Fruit fly (Drosophila melanogaster) whole organism, embryonic: ENCODE measurements around the gene CG45061.
A peak's percentile ranks its signal among the peaks of the same experiment; 100 is the strongest.

Experiments used
- Aef1 ChIP-seq: fragments of 200-800 bp; sonication (Bioruptor generic); IDR thresholded peaks from 3 replicates; pipeline ENCODE4 v1.3.6; 2022; ENCODE audit warnings: missing biosample characterization, missing genetic modification characterization
- Atf6 ChIP-seq: fragments of 200-800 bp; sonication (Bioruptor generic); IDR thresholded peaks from 2 replicates; pipeline ENCODE4 v1.3.6; 2022; ENCODE audit warnings: missing biosample characterization, missing genetic modification characterization
- Bdp1 ChIP-seq: fragments of 200-800 bp; sonication (Bioruptor generic); optimal IDR thresholded peaks from 3 replicates; lab custom pipeline; 2016; ENCODE audit warnings: missing biosample characterization, missing genetic modification characterization
- BtbVII ChIP-seq: fragments of 200-800 bp; sonication (Bioruptor generic); optimal IDR thresholded peaks from 3 replicates; lab custom pipeline; 2017; ENCODE audit warnings: missing biosample characterization, mild to moderate bottlenecking, missing genetic modification characterization
- CG10321 ChIP-seq: fragments of 200-800 bp; sonication (Bioruptor generic); IDR thresholded peaks from 2 replicates; pipeline ENCODE4 v1.3.6; 2022; ENCODE audit warnings: missing biosample characterization, missing genetic modification characterization
- CG10366 ChIP-seq: fragments of 200-800 bp; sonication (Bioruptor generic); IDR thresholded peaks from 2 replicates; pipeline ENCODE4 v1.3.6; 2022; ENCODE audit warnings: missing biosample characterization, missing genetic modification characterization
- CG11456 ChIP-seq: fragments of 200-800 bp; sonication (Bioruptor generic); IDR thresholded peaks from 3 replicates; pipeline ENCODE4 v1.3.6; 2022; ENCODE audit warnings: missing biosample characterization, missing genetic modification characterization
- CG11504 ChIP-seq: fragments of 200-800 bp; sonication (Bioruptor generic); optimal IDR thresholded peaks from 3 replicates; lab custom pipeline; 2019; ENCODE audit warnings: missing biosample characterization, mild to moderate bottlenecking, missing genetic modification characterization, moderate library complexity
- CG14965 ChIP-seq: fragments of 200-800 bp; sonication (Bioruptor generic); optimal IDR thresholded peaks from 2 replicates; lab custom pipeline; 2016; ENCODE audit warnings: missing biosample characterization, missing genetic modification characterization, borderline replicate concordance
- CG15073 ChIP-seq: fragments of 200-800 bp; sonication (Bioruptor generic); optimal IDR thresholded peaks from 2 replicates; lab custom pipeline; 2016; ENCODE audit warnings: missing biosample characterization, missing genetic modification characterization
- CG2875 ChIP-seq: fragments of 200-800 bp; sonication (Bioruptor generic); optimal IDR thresholded peaks from 2 replicates; lab custom pipeline; 2017; ENCODE audit warnings: missing biosample characterization, mild to moderate bottlenecking, missing genetic modification characterization, missing genetic modification reagents
- CG30020 ChIP-seq: fragments of 200-800 bp; optimal IDR thresholded peaks from 2 replicates; lab custom pipeline; 2019; ENCODE audit warnings: missing biosample characterization, mild to moderate bottlenecking, missing genetic modification characterization, moderate library complexity
- CG3065 ChIP-seq: fragments of 200-800 bp; sonication (Bioruptor generic); optimal IDR thresholded peaks from 2 replicates; lab custom pipeline; 2016; ENCODE audit warnings: missing biosample characterization, missing genetic modification characterization
- CG32532 ChIP-seq: fragments of 200-800 bp; sonication (Bioruptor generic); IDR thresholded peaks from 2 replicates; pipeline ENCODE4 v1.3.6; 2022; ENCODE audit warnings: missing biosample characterization, missing genetic modification characterization
- CG4282 ChIP-seq: fragments of 200-800 bp; sonication (Bioruptor generic); optimal IDR thresholded peaks from 2 replicates; lab custom pipeline; 2016; ENCODE audit warnings: missing biosample characterization, missing genetic modification characterization
- CG4404 ChIP-seq: fragments of 200-800 bp; sonication (Bioruptor generic); IDR thresholded peaks from 2 replicates; pipeline ENCODE4 v1.3.6; 2022; ENCODE audit warnings: missing biosample characterization, missing genetic modification characterization
- CG6689 ChIP-seq: fragments of 200-800 bp; sonication (Bioruptor generic); IDR thresholded peaks from 2 replicates; pipeline ENCODE4 v1.3.6; 2022; ENCODE audit warnings: missing biosample characterization, missing genetic modification characterization
- CG8290 ChIP-seq, 3 experiments: fragments of 200-800 bp; sonication (Bioruptor generic); optimal IDR thresholded peaks; 2 replicates each; lab custom pipeline; 2016 to 2019; ENCODE audit warnings: missing biosample characterization in 3 of 3, missing genetic modification characterization in 3 of 3, mild to moderate bottlenecking in 2 of 3, moderate library complexity in 1 of 3
- CG8924 ChIP-seq: fragments of 200-800 bp; optimal IDR thresholded peaks from 3 replicates; lab custom pipeline; 2019; ENCODE audit warnings: missing biosample characterization, mild to moderate bottlenecking, missing genetic modification characterization, moderate library complexity
- CG9215 ChIP-seq: fragments of 200-800 bp; sonication (Bioruptor generic); IDR thresholded peaks from 2 replicates; pipeline ENCODE4 v1.3.6; 2022; ENCODE audit warnings: missing biosample characterization, missing genetic modification characterization
- D ChIP-seq, 2 experiments: fragments of 200-800 bp in 1 of 2; fragments of >200 bp in 1 of 2; sonication (Bioruptor generic) in 1 of 2; optimal IDR thresholded peaks; 2 replicates in 1 of 2; 3 replicates in 1 of 2; lab custom pipeline; 2017; ENCODE audit warnings: mild to moderate bottlenecking in 1 of 2, missing biosample characterization in 1 of 2, missing genetic modification characterization in 1 of 2, missing genetic modification reagents in 1 of 2
- Dad ChIP-seq: fragments of 200-800 bp; sonication (Bioruptor generic); optimal IDR thresholded peaks from 3 replicates; lab custom pipeline; 2016; ENCODE audit warnings: missing biosample characterization, missing genetic modification characterization
- Dref ChIP-seq: fragments of 200-800 bp; sonication (Bioruptor generic); IDR thresholded peaks from 2 replicates; pipeline ENCODE4 v1.3.6; 2022; ENCODE audit warnings: missing biosample characterization, missing genetic modification characterization
- Ets65A ChIP-seq: fragments of 200-800 bp; sonication (Bioruptor generic); peaks from one replicate; lab custom pipeline; 2016; ENCODE audit warnings: missing biosample characterization, missing genetic modification characterization
- GATAe ChIP-seq: fragments of 200-800 bp; sonication (Bioruptor generic); conservative IDR thresholded peaks from 2 replicates; pipeline ENCODE4 v1.3.6; 2022; ENCODE audit warnings: missing biosample characterization, missing genetic modification characterization
- H2.0 ChIP-seq: fragments of 200-800 bp; sonication (Bioruptor generic); IDR thresholded peaks from 2 replicates; pipeline ENCODE4 v1.3.6; 2022; ENCODE audit warnings: missing biosample characterization, missing genetic modification characterization
- HHEX ChIP-seq: fragments of 200-800 bp; sonication (Bioruptor generic); optimal IDR thresholded peaks from 3 replicates; lab custom pipeline; 2017; ENCODE audit warnings: missing biosample characterization, mild to moderate bottlenecking, missing genetic modification characterization, missing genetic modification reagents
- HLH54F ChIP-seq: fragments of 200-800 bp; sonication (Bioruptor generic); optimal IDR thresholded peaks from 3 replicates; lab custom pipeline; 2016; ENCODE audit warnings: missing biosample characterization, missing genetic modification characterization
- Hr51 ChIP-seq, 2 experiments: fragments of 200-800 bp; sonication (Bioruptor generic); optimal IDR thresholded peaks; 2 replicates in 1 of 2; 3 replicates in 1 of 2; lab custom pipeline; 2016 to 2018; ENCODE audit warnings: missing biosample characterization in 2 of 2, missing genetic modification characterization in 2 of 2, mild to moderate bottlenecking in 1 of 2, moderate library complexity in 1 of 2
- Med ChIP-seq: fragments of 200-800 bp; sonication (Bioruptor generic); peaks from one replicate; lab custom pipeline; 2016; ENCODE audit warnings: missing biosample characterization, missing genetic modification characterization, mild to moderate bottlenecking, inconsistent platforms, moderate library complexity
- Rx ChIP-seq: fragments of 200-800 bp; sonication (Bioruptor generic); IDR thresholded peaks from 2 replicates; pipeline ENCODE4 v1.3.6; 2022; ENCODE audit warnings: missing biosample characterization, missing genetic modification characterization
- Sox102F ChIP-seq: fragments of 200-800 bp; sonication (Bioruptor generic); optimal IDR thresholded peaks from 2 replicates; lab custom pipeline; 2018; ENCODE audit warnings: missing biosample characterization, mild to moderate bottlenecking, missing genetic modification characterization, moderate library complexity
- Sry-β ChIP-seq: fragments of 200-800 bp; sonication (Bioruptor generic); optimal IDR thresholded peaks from 2 replicates; lab custom pipeline; 2018; ENCODE audit warnings: missing biosample characterization, mild to moderate bottlenecking, missing genetic modification characterization, moderate library complexity
- Vsx1 ChIP-seq: fragments of 200-800 bp; sonication (Bioruptor generic); optimal IDR thresholded peaks from 2 replicates; lab custom pipeline; 2017; ENCODE audit warnings: missing biosample characterization, mild to moderate bottlenecking, missing genetic modification characterization, missing genetic modification reagents
- Xbp1 ChIP-seq: fragments of 200-800 bp; sonication (Bioruptor generic); optimal IDR thresholded peaks from 3 replicates; lab custom pipeline; 2016; ENCODE audit warnings: missing biosample characterization, mild to moderate bottlenecking, missing genetic modification characterization
- chm ChIP-seq: fragments of 200-800 bp; sonication (Bioruptor generic); IDR thresholded peaks from 2 replicates; pipeline ENCODE4 v1.3.6; 2022; ENCODE audit warnings: missing biosample characterization, missing genetic modification characterization
- ci ChIP-seq: fragments of 200-800 bp; sonication (Bioruptor generic); IDR thresholded peaks from 3 replicates; pipeline ENCODE4 v1.3.6; 2022; ENCODE audit warnings: missing biosample characterization, missing genetic modification characterization
- crp ChIP-seq, 2 experiments: fragments of 200-800 bp; sonication (Bioruptor generic); optimal IDR thresholded peaks; 2 replicates in 1 of 2; 3 replicates in 1 of 2; lab custom pipeline; 2017; ENCODE audit warnings: missing biosample characterization in 2 of 2, missing genetic modification characterization in 2 of 2, mild to moderate bottlenecking in 1 of 2, moderate library complexity in 1 of 2
- dan ChIP-seq: fragments of 200-800 bp; sonication (Bioruptor generic); IDR thresholded peaks from 2 replicates; pipeline ENCODE4 v1.3.6; 2022; ENCODE audit warnings: missing biosample characterization, missing genetic modification characterization
- ems ChIP-seq: fragments of 200-800 bp; sonication (Bioruptor generic); optimal IDR thresholded peaks from 3 replicates; lab custom pipeline; 2016; ENCODE audit warnings: missing biosample characterization, missing genetic modification characterization
- eve ChIP-seq, 2 experiments: fragments of >200 bp; optimal IDR thresholded peaks; 2 replicates each; lab custom pipeline; 2017; ENCODE audit warnings: missing biosample characterization in 2 of 2, missing genetic modification characterization in 2 of 2
- fd102C ChIP-seq: fragments of 200-800 bp; sonication (Bioruptor generic); optimal IDR thresholded peaks from 2 replicates; lab custom pipeline; 2018; ENCODE audit warnings: missing biosample characterization, mild to moderate bottlenecking, missing genetic modification characterization, moderate library complexity
- pita ChIP-seq: fragments of 200-800 bp; sonication (Bioruptor generic); optimal IDR thresholded peaks from 2 replicates; lab custom pipeline; 2017; ENCODE audit warnings: missing biosample characterization, mild to moderate bottlenecking, missing genetic modification characterization
- sc ChIP-seq, 3 experiments: fragments of >200 bp in 2 of 3; fragments of 200-800 bp in 1 of 3; sonication (Bioruptor generic) in 1 of 3; optimal IDR thresholded peaks; 2 replicates in 2 of 3; 3 replicates in 1 of 3; lab custom pipeline; 2017; ENCODE audit warnings: mild to moderate bottlenecking in 1 of 3, missing biosample characterization in 1 of 3, missing genetic modification characterization in 1 of 3, missing genetic modification reagents in 1 of 3
- seq ChIP-seq: fragments of 200-800 bp; sonication (Bioruptor generic); IDR thresholded peaks from 2 replicates; pipeline ENCODE4 v1.3.6; 2022; ENCODE audit warnings: missing biosample characterization, missing genetic modification characterization
- sqz ChIP-seq: fragments of 200-800 bp; sonication (Bioruptor generic); optimal IDR thresholded peaks from 3 replicates; lab custom pipeline; 2018; ENCODE audit warnings: missing biosample characterization, mild to moderate bottlenecking, missing genetic modification characterization
- sr ChIP-seq: fragments of 200-800 bp; sonication (Bioruptor generic); IDR thresholded peaks from 3 replicates; pipeline ENCODE4 v1.3.6; 2022; ENCODE audit warnings: missing biosample characterization, missing genetic modification characterization

Gene CG45061

DNA sequence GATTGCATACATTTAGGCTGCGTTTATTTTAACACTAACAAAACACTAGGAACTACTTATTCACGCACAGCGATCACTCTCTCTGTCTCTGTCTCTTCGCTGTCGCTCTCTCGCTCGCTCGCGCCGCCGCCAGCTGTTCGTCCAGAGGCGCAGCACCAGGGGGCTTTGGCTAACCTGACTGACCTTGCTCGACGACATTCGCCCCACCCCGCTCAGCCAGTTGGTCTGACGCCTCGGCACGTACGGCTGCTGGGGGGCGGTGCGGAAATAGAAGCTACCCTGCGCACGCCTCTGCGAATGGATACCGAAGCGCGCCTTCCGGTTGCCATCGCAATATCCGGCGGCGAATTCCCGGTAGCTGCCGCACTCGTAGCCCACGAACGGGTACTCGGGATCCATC lies 37.9 kb upstream of the CG45061 start (continued):
- TF ChIP-seq CG32532 (GFP tag; lab: Robert Waterston, UW) (peak; percentile 19; the same call in 1 of the 2 replicates), BtbVII (GFP tag; lab: Kevin White, UChicago) (no peak), Ets65A (GFP tag; lab: Kevin White, UChicago) (peak; percentile 90), CG11456 (GFP tag; lab: Robert Waterston, UW) (0 out of 3 replicates have a peak, but pooled peaks have one; percentile 49), seq (GFP tag; lab: Robert Waterston, UW) (0 out of 2 replicates have a peak, but pooled peaks have one; percentile 18), CG14965 (no peak), Med (GFP tag; lab: Kevin White, UChicago) (no peak), dan (GFP tag; lab: Robert Waterston, UW) (no peak), sr (GFP tag; lab: Robert Waterston, UW) (peak; percentile 21; the same call in 1 of the 3 replicates), CG6689 (GFP tag; lab: Robert Waterston, UW) (0 out of 2 replicates have a peak, but pooled peaks have one; percentile 19), ci (GFP tag; lab: Robert Waterston, UW) (peak; percentile 43; the same call in 1 of the 3 replicates), D (optimal IDR thresholded peaks at IDR 0.05; lab: Kevin White, UChicago) (no peak), D (GFP tag; optimal IDR thresholded peaks at IDR 0.05; lab: Kevin White, UChicago) (no peak), CG8924 (tag; lab: Kevin White, UChicago) (no peak), fd102C (GFP tag; lab: Kevin White, UChicago) (no peak), H2.0 (GFP tag; lab: Robert Waterston, UW) (peak; percentile 27; the same call in 1 of the 2 replicates), CG11504 (tag; lab: Kevin White, UChicago) (peak; percentile 20), ems (GFP tag; lab: Kevin White, UChicago) (no peak), Dref (GFP tag; lab: Robert Waterston, UW) (no peak), Rx (GFP tag; lab: Robert Waterston, UW) (0 out of 2 replicates have a peak, but pooled peaks have one; percentile 15), Atf6 (GFP tag; lab: Robert Waterston, UW) (no peak), CG8290 (GFP tag; optimal IDR thresholded peaks at IDR 0.05; lab: Kevin White, UChicago) (no peak), CG8290 (tag; optimal IDR thresholded peaks at IDR 0.05; lab: Kevin White, UChicago) (peak in 1 of 2 experiments; percentile 41)

DNA sequence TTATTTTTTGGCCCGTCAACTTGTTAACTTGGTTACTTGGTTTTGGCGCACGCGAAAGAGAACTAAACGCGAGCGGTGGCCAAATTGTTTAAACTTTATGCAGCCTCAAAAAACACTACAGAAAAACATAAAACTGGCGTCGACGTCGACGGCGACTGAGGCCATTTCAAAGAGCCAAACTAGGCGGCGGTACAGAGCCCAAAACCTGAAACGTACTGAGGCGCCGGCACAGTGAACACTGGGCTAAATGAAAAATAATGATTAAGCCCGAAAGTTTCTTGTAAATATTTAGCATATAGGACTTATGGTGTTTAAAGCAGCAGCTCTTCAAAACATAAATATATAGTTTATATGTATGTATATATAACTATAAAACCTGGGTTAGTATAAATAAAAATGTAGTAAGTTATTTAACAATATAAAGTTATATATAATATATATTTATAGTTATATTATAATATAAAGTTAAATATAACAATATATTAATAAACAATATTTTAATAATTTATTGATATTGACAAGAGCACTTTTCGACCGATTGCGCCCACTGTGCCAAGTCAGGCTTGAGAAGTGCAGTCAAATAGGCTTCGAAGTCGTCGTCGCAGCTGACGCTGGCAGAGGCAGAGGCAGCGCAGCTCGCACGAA lies 28.2 kb upstream of the CG45061 start, which contains the start of gene CG15249:
CG15249 (minus strand) TSS at position 51 of the 645 bp plus-strand sequence.
- TF ChIP-seq sqz (GFP tag; lab: Kevin White, UChicago) (peak; percentile 24), CG15073 (GFP tag; lab: Kevin White, UChicago) (no peak), HHEX (GFP tag; lab: Kevin White, UChicago) (peak; percentile 32), Aef1 (no peak), CG10366 (GFP tag; lab: Robert Waterston, UW) (peak; percentile 21; the same call in 1 of the 2 replicates), HLH54F (GFP tag; lab: Kevin White, UChicago) (no peak), crp (GFP tag; optimal IDR thresholded peaks at IDR 0.05; lab: Kevin White, UChicago) (no peak), Vsx1 (GFP tag; lab: Kevin White, UChicago) (no peak), Sox102F (GFP tag; lab: Kevin White, UChicago) (peak; percentile 66), Dad (GFP tag; lab: Kevin White, UChicago) (no peak), Xbp1 (peak; percentile 21), Hr51 (GFP tag; optimal IDR thresholded peaks at IDR 0.05; lab: Kevin White, UChicago) (peak in 1 of 2 experiments; percentile 82), CG9215 (GFP tag; lab: Robert Waterston, UW) (no peak; the same call in 1 of the 2 replicates), pita (GFP tag; lab: Kevin White, UChicago) (no peak), chm (GFP tag; lab: Robert Waterston, UW) (no peak), CG10321 (GFP tag; lab: Robert Waterston, UW) (no peak), CG4282 (no peak), GATAe (GFP tag; lab: Robert Waterston, UW) (no peak), CG4404 (no peak), sc (optimal IDR thresholded peaks at IDR 0.05; lab: Kevin White, UChicago) (no peak), sc (GFP tag; optimal IDR thresholded peaks at IDR 0.05; lab: Kevin White, UChicago) (peak; percentile 22), Sry-β (no peak), CG30020 (tag; lab: Kevin White, UChicago) (no peak), Bdp1 (GFP tag; lab: Kevin White, UChicago) (no peak), eve (GFP tag; optimal IDR thresholded peaks at IDR 0.05; lab: Kevin White, UChicago) (no peak), CG2875 (GFP tag; lab: Kevin White, UChicago) (peak; percentile 27), CG3065 (GFP tag; lab: Kevin White, UChicago) (no peak)
